Fruit fly (Drosophila melanogaster) whole organism, prepupa: ENCODE data around the gene FBXO11.
A peak's percentile ranks its signal among the peaks of the same experiment; 100 is the strongest.

Source experiments
- CG10631 ChIP-seq: fragments of 200-800 bp; sonication (Bioruptor generic); optimal IDR thresholded peaks from 2 replicates; lab custom pipeline; 2016; ENCODE audit warnings: missing biosample characterization, missing genetic modification characterization
- CG10669 ChIP-seq: fragments of 200-800 bp; sonication (Bioruptor generic); optimal IDR thresholded peaks from 3 replicates; lab custom pipeline; 2018; ENCODE audit warnings: missing biosample characterization, mild to moderate bottlenecking, missing genetic modification characterization, moderate library complexity
- CG11294 ChIP-seq: fragments of 200-800 bp; sonication (Bioruptor generic); IDR thresholded peaks from 2 replicates; pipeline ENCODE4 v1.3.6; 2022; ENCODE audit warnings: missing biosample characterization, missing genetic modification characterization
- CG11902 ChIP-seq: fragments of 200-800 bp; sonication (Bioruptor generic); optimal IDR thresholded peaks from 3 replicates; lab custom pipeline; 2016; ENCODE audit warnings: missing biosample characterization, missing genetic modification characterization
- CG15336 ChIP-seq: fragments of 200-800 bp; sonication (Bioruptor generic); IDR thresholded peaks from 2 replicates; pipeline ENCODE4 v1.3.6; 2022; ENCODE audit warnings: missing biosample characterization, missing genetic modification characterization
- CG1621 ChIP-seq: fragments of 200-800 bp; sonication (Bioruptor generic); optimal IDR thresholded peaks from 3 replicates; lab custom pipeline; 2018; ENCODE audit warnings: missing biosample characterization, mild to moderate bottlenecking, missing genetic modification characterization
- CG31627 ChIP-seq: fragments of 200-800 bp; sonication (Bioruptor generic); optimal IDR thresholded peaks from 3 replicates; lab custom pipeline; 2016; ENCODE audit warnings: missing biosample characterization, missing genetic modification characterization
- CG3919 ChIP-seq: fragments of 200-800 bp; sonication (Bioruptor generic); optimal IDR thresholded peaks from 3 replicates; lab custom pipeline; 2016; ENCODE audit warnings: missing biosample characterization, missing genetic modification characterization
- CG4318 ChIP-seq: fragments of 200-800 bp; sonication (Bioruptor generic); optimal IDR thresholded peaks from 3 replicates; lab custom pipeline; 2017; ENCODE audit warnings: missing biosample characterization, mild to moderate bottlenecking, missing genetic modification characterization
- CG6276 ChIP-seq: fragments of 200-800 bp; sonication (Bioruptor generic); optimal IDR thresholded peaks from 2 replicates; lab custom pipeline; 2017; ENCODE audit warnings: missing biosample characterization, mild to moderate bottlenecking, missing genetic modification characterization
- CG6792 ChIP-seq: fragments of 200-800 bp; sonication (Bioruptor generic); optimal IDR thresholded peaks from 3 replicates; lab custom pipeline; 2016; ENCODE audit warnings: missing biosample characterization, missing genetic modification characterization
- CG6808 ChIP-seq: fragments of 200-800 bp; sonication (Bioruptor generic); optimal IDR thresholded peaks from 3 replicates; lab custom pipeline; 2017; ENCODE audit warnings: missing biosample characterization, missing genetic modification characterization, mild to moderate bottlenecking, moderate library complexity, missing genetic modification reagents
- CG6854 ChIP-seq: fragments of 200-800 bp; sonication (Bioruptor generic); optimal IDR thresholded peaks from 2 replicates; lab custom pipeline; 2017; ENCODE audit warnings: missing biosample characterization, mild to moderate bottlenecking, missing genetic modification characterization
- CG7368 ChIP-seq: fragments of 200-800 bp; sonication (Bioruptor generic); optimal IDR thresholded peaks from 3 replicates; lab custom pipeline; 2016; ENCODE audit warnings: missing biosample characterization, missing genetic modification characterization
- CG8119 ChIP-seq: fragments of 200-800 bp; sonication (Bioruptor generic); IDR thresholded peaks from 3 replicates; pipeline ENCODE4 v1.3.6; 2022; ENCODE audit warnings: missing biosample characterization, missing genetic modification characterization
- CG8319 ChIP-seq: fragments of 200-800 bp; sonication (Bioruptor generic); optimal IDR thresholded peaks from 3 replicates; lab custom pipeline; 2016; ENCODE audit warnings: missing biosample characterization, missing genetic modification characterization
- CG8632 ChIP-seq: fragments of 200-800 bp; sonication (Bioruptor generic); optimal IDR thresholded peaks from 3 replicates; lab custom pipeline; 2016; ENCODE audit warnings: missing biosample characterization, missing genetic modification characterization
- Eip78C ChIP-seq: fragments of 200-800 bp; sonication (Bioruptor generic); peaks from one replicate; lab custom pipeline; 2016; ENCODE audit warnings: missing biosample characterization, missing genetic modification characterization
- Eip93F ChIP-seq: fragments of 200-800 bp; sonication (Bioruptor generic); optimal IDR thresholded peaks from 2 replicates; lab custom pipeline; 2016; ENCODE audit warnings: missing biosample characterization, mild to moderate bottlenecking, missing genetic modification characterization
- Hr4 ChIP-seq: fragments of 200-800 bp; sonication (Bioruptor generic); optimal IDR thresholded peaks from 3 replicates; lab custom pipeline; 2016; ENCODE audit warnings: missing biosample characterization, missing genetic modification characterization
- Lpt ChIP-seq: fragments of 200-800 bp; sonication (Bioruptor generic); optimal IDR thresholded peaks from 3 replicates; lab custom pipeline; 2016; ENCODE audit warnings: missing biosample characterization, missing genetic modification characterization
- OdsH ChIP-seq: fragments of 200-800 bp; sonication (Bioruptor generic); optimal IDR thresholded peaks from 3 replicates; lab custom pipeline; 2016; ENCODE audit warnings: missing biosample characterization, missing genetic modification characterization
- Sox15 ChIP-seq: fragments of 200-800 bp; sonication (Bioruptor generic); optimal IDR thresholded peaks from 3 replicates; lab custom pipeline; 2016; ENCODE audit warnings: missing biosample characterization, missing genetic modification characterization
- achi ChIP-seq: fragments of 200-800 bp; sonication (Bioruptor generic); optimal IDR thresholded peaks from 3 replicates; lab custom pipeline; 2016; ENCODE audit warnings: missing biosample characterization, missing genetic modification characterization
- cyc ChIP-seq: fragments of 200-800 bp; sonication (Bioruptor generic); optimal IDR thresholded peaks from 3 replicates; lab custom pipeline; 2016; ENCODE audit warnings: missing biosample characterization, missing genetic modification characterization
- dsx ChIP-seq: fragments of 200-800 bp; optimal IDR thresholded peaks from 3 replicates; lab custom pipeline; 2019; ENCODE audit warnings: missing biosample characterization, mild to moderate bottlenecking, missing genetic modification characterization, moderate library complexity; ENCODE audit not compliant: poor library complexity, severe bottlenecking
- eg ChIP-seq: fragments of 200-800 bp; sonication (Bioruptor generic); IDR thresholded peaks from 3 replicates; pipeline ENCODE4 v1.3.6; 2022; ENCODE audit warnings: missing biosample characterization, missing genetic modification characterization
- esn ChIP-seq: fragments of 200-800 bp; sonication (Bioruptor generic); optimal IDR thresholded peaks from 2 replicates; lab custom pipeline; 2016; ENCODE audit warnings: missing biosample characterization, mild to moderate bottlenecking, missing genetic modification characterization, moderate library complexity
- fd59A ChIP-seq: fragments of 200-800 bp; sonication (Bioruptor generic); optimal IDR thresholded peaks from 2 replicates; lab custom pipeline; 2017; ENCODE audit warnings: missing biosample characterization, mild to moderate bottlenecking, missing genetic modification characterization, missing genetic modification reagents
- fd85E ChIP-seq: fragments of 200-800 bp; sonication (Bioruptor generic); optimal IDR thresholded peaks from 3 replicates; lab custom pipeline; 2016; ENCODE audit warnings: missing biosample characterization, missing genetic modification characterization
- lz ChIP-seq: fragments of 200-800 bp; sonication (Bioruptor generic); optimal IDR thresholded peaks from 3 replicates; lab custom pipeline; 2016; ENCODE audit warnings: missing biosample characterization, missing genetic modification characterization
- net ChIP-seq: fragments of 200-800 bp; sonication (Bioruptor generic); optimal IDR thresholded peaks from 3 replicates; lab custom pipeline; 2016; ENCODE audit warnings: missing biosample characterization, missing genetic modification characterization
- salr ChIP-seq, 2 experiments: fragments of 200-800 bp; sonication (Bioruptor generic); optimal IDR thresholded peaks; 3 replicates each; lab custom pipeline; 2016 to 2018; ENCODE audit warnings: missing biosample characterization in 2 of 2, missing genetic modification characterization in 2 of 2, mild to moderate bottlenecking in 1 of 2

FBXO11 gene

dm6 chr3R:9857785-9858184, 48.6 kb upstream of the FBXO11 start (continued):
- no peak for TF ChIP-seq salr (GFP tag; optimal IDR thresholded peaks at IDR 0.05; lab: Kevin White, UChicago)
- no peak for TF ChIP-seq CG6792 (GFP tag; lab: Kevin White, UChicago)
- TF ChIP-seq Hr4 = no peak
- peak; percentile 38 for TF ChIP-seq Eip78C (GFP tag; lab: Kevin White, UChicago)
- no peak for TF ChIP-seq CG11902
- TF ChIP-seq eg = no peak

- TF ChIP-seq CG7368 (GFP tag; lab: Kevin White, UChicago) (peak; percentile 3), CG6276 (GFP tag; lab: Kevin White, UChicago) (no peak)
Observed at dm6 chr3R:9851653-9852052, 42.5 kb upstream of the FBXO11 start.

dm6 chr3R:9823723-9824122, 14.6 kb upstream of the FBXO11 start, which contains the start of gene CG34302:
Gene CG34302, minus strand, starts transcription at chr3R:9823823.
- TF ChIP-seq dsx (GFP tag; lab: Kevin White, UChicago) = no peak

- TF ChIP-seq OdsH (GFP tag; lab: Kevin White, UChicago) (no peak), Lpt (GFP tag; lab: Kevin White, UChicago) (no peak), CG6808 (no peak), fd85E (GFP tag; lab: Kevin White, UChicago) (no peak), Eip78C (GFP tag; lab: Kevin White, UChicago) (no peak), CG8319 (no peak), achi (GFP tag; lab: Kevin White, UChicago) (no peak), esn (GFP tag; lab: Kevin White, UChicago) (no peak), net (GFP tag; lab: Kevin White, UChicago) (no peak), CG8632 (GFP tag; lab: Kevin White, UChicago) (no peak), Sox15 (no peak), CG10669 (no peak), CG15336 (GFP tag; lab: Robert Waterston, UW) (no peak), dsx (GFP tag; lab: Kevin White, UChicago) (no peak)
Observed at dm6 chr3R:9821091-9821490, 11.9 kb upstream of the FBXO11 start, which contains the start of gene CG42857. Gene CG42857, minus strand, starts transcription at chr3R:9821191.

- TF ChIP-seq Eip78C (GFP tag; lab: Kevin White, UChicago) = no peak
- TF ChIP-seq cyc (GFP tag; lab: Kevin White, UChicago) = no peak
- no peak for TF ChIP-seq CG8632 (GFP tag; lab: Kevin White, UChicago)
- TF ChIP-seq CG10631 (GFP tag; lab: Kevin White, UChicago) = no peak
- no peak for TF ChIP-seq CG10669
- no peak for TF ChIP-seq CG6276 (GFP tag; lab: Kevin White, UChicago)
Observed at dm6 chr3R:9819777-9820176, 10.6 kb upstream of the FBXO11 start, which contains the start of gene CG9458. Gene CG9458, minus strand, starts transcription at chr3R:9819877.

- TF ChIP-seq CG11294 (GFP tag; lab: Robert Waterston, UW) (no peak), CG7368 (GFP tag; lab: Kevin White, UChicago) (no peak), Eip78C (GFP tag; lab: Kevin White, UChicago) (no peak), Eip93F (GFP tag; lab: Kevin White, UChicago) (no peak), OdsH (GFP tag; lab: Kevin White, UChicago) (no peak), CG3919 (GFP tag; lab: Kevin White, UChicago) (no peak), fd59A (no peak), lz (GFP tag; lab: Kevin White, UChicago) (no peak), CG6808 (no peak), CG8119 (GFP tag; lab: Robert Waterston, UW) (no peak), CG1621 (tag; lab: Kevin White, UChicago) (no peak), CG31627 (GFP tag; lab: Kevin White, UChicago) (no peak), CG6854 (GFP tag; lab: Kevin White, UChicago) (no peak), CG4318 (GFP tag; lab: Kevin White, UChicago) (no peak)
- TF ChIP-seq, all 60 proteins: peak for 0
Observed at dm6 chr3R:9818295-9818694, 9.1 kb upstream of the FBXO11 start, which contains the start of gene CG9459. Gene CG9459, minus strand, starts transcription at chr3R:9818395.
